Worm (Caenorhabditis elegans) whole organism, L4 larva: ENCODE measurements around the gene C13C4.7.

Experiments used
- T20F7.1 ChIP-seq: fragments of 200-800 bp; sonication (Bioruptor generic); optimal IDR thresholded peaks from 2 replicates; lab custom pipeline; 2018; ENCODE audit warnings: mild to moderate bottlenecking, missing genetic modification characterization, missing compliant biosample characterization
- ZK546.5 ChIP-seq, 2 experiments: sonication (generic microtip); optimal IDR thresholded peaks; 2 replicates each; lab custom pipeline; 2017; ENCODE audit warnings: missing biosample characterization in 2 of 2, missing genetic modification characterization in 2 of 2
- aha-1 ChIP-seq: fragments of 150-350 bp; peaks from one replicate; lab custom pipeline; 2014; ENCODE audit warnings: missing biosample characterization, missing genetic modification characterization
- daf-12 ChIP-seq: fragments of 150-350 bp; optimal IDR thresholded peaks from 2 replicates; lab custom pipeline; 2014; ENCODE audit warnings: missing biosample characterization, missing genetic modification reagents, missing genetic modification characterization
- daf-16 ChIP-seq, 3 experiments: sonication (generic microtip); optimal IDR thresholded peaks; 2 replicates each; lab custom pipeline; 2016 to 2017; ENCODE audit warnings: missing genetic modification characterization in 3 of 3, missing genetic modification reagents in 3 of 3, mild to moderate bottlenecking in 2 of 3, missing compliant biosample characterization in 2 of 3, missing biosample characterization in 1 of 3, moderate library complexity in 1 of 3
- dmd-6 ChIP-seq: fragments of 200-800 bp; sonication (Bioruptor generic); IDR thresholded peaks from 2 replicates; pipeline ENCODE4 v1.3.6; 2022; ENCODE audit warnings: missing genetic modification reagents, missing genetic modification characterization, missing compliant biosample characterization
- dmd-8 ChIP-seq: fragments of 200-800 bp; sonication (Bioruptor generic); IDR thresholded peaks from 2 replicates; pipeline ENCODE4 v1.3.6; 2022; ENCODE audit warnings: missing genetic modification characterization, missing compliant biosample characterization
- dve-1 ChIP-seq: sonication (generic microtip); optimal IDR thresholded peaks from 2 replicates; lab custom pipeline; 2017; ENCODE audit warnings: antibody characterized with exemption, mild to moderate bottlenecking, missing genetic modification characterization, missing compliant biosample characterization; ENCODE audit not compliant: insufficient read depth
- hlh-11 ChIP-seq: fragments of 200-800 bp; sonication (Bioruptor generic); optimal IDR thresholded peaks from 2 replicates; lab custom pipeline; 2018; ENCODE audit warnings: mild to moderate bottlenecking, missing genetic modification characterization, missing compliant biosample characterization
- hlh-30 ChIP-seq: sonication (generic microtip); optimal IDR thresholded peaks from 2 replicates; lab custom pipeline; 2017; ENCODE audit warnings: antibody characterized with exemption, mild to moderate bottlenecking, missing genetic modification characterization, missing compliant biosample characterization; ENCODE audit not compliant: insufficient read depth
- lim-7 ChIP-seq: fragments of 200-800 bp; sonication (Bioruptor generic); IDR thresholded peaks from 2 replicates; pipeline ENCODE4 v1.3.6; 2022; ENCODE audit warnings: missing genetic modification characterization, missing compliant biosample characterization
- lin-38 ChIP-seq: fragments of 200-800 bp; sonication (Bioruptor generic); IDR thresholded peaks from 2 replicates; pipeline ENCODE4 v1.3.6; 2022; ENCODE audit warnings: missing genetic modification reagents, missing genetic modification characterization, missing compliant biosample characterization
- madf-9 ChIP-seq: fragments of 200-800 bp; sonication (Bioruptor generic); conservative IDR thresholded peaks from 2 replicates; pipeline ENCODE4 v1.3.6; 2022; ENCODE audit warnings: missing genetic modification reagents, missing genetic modification characterization, missing compliant biosample characterization
- mdl-1 ChIP-seq, 2 experiments: fragments of 150-350 bp in 1 of 2; sonication (generic microtip) in 1 of 2; optimal IDR thresholded peaks; 2 replicates each; lab custom pipeline; 2014 to 2017; ENCODE audit warnings: missing biosample characterization in 2 of 2, missing genetic modification characterization in 2 of 2
- mep-1 ChIP-seq: fragments of 150-350 bp; sonication (generic microtip); optimal IDR thresholded peaks from 3 replicates; lab custom pipeline; 2014; ENCODE audit warnings: missing biosample characterization, missing genetic modification characterization
- mxl-3 ChIP-seq: fragments of 200-800 bp; sonication (Bioruptor generic); optimal IDR thresholded peaks from 2 replicates; lab custom pipeline; 2018; ENCODE audit warnings: mild to moderate bottlenecking, missing genetic modification characterization, missing compliant biosample characterization
- nhr-25 ChIP-seq: sonication (generic microtip); optimal IDR thresholded peaks from 2 replicates; lab custom pipeline; 2017; ENCODE audit warnings: missing genetic modification characterization, mild to moderate bottlenecking, missing compliant biosample characterization, antibody characterized with exemption, moderate library complexity, borderline replicate concordance; ENCODE audit not compliant: insufficient read depth
- nhr-28 ChIP-seq: fragments of 150-350 bp; optimal IDR thresholded peaks from 2 replicates; lab custom pipeline; 2014; ENCODE audit warnings: missing biosample characterization, missing genetic modification characterization
- nhr-41 ChIP-seq: fragments of 200-800 bp; sonication (Bioruptor generic); IDR thresholded peaks from 2 replicates; pipeline ENCODE4 v1.3.6; 2022; ENCODE audit warnings: missing genetic modification reagents, missing genetic modification characterization, missing compliant biosample characterization
- nhr-77 ChIP-seq: fragments of 150-350 bp; optimal IDR thresholded peaks from 2 replicates; lab custom pipeline; 2014; ENCODE audit warnings: missing biosample characterization, missing genetic modification characterization
- pha-4 ChIP-seq, 2 experiments: fragments of 150-350 bp in 1 of 2; fragments of 200-800 bp in 1 of 2; sonication (Bioruptor generic) in 1 of 2; IDR thresholded peaks in 1 of 2; optimal IDR thresholded peaks in 1 of 2; 2 replicates each; pipeline versions ENCODE4 v1.3.6 to Lab custom; 2014 to 2022; ENCODE audit warnings: missing genetic modification characterization in 2 of 2, missing genetic modification reagents in 2 of 2, missing biosample characterization in 1 of 2, missing compliant biosample characterization in 1 of 2
- pqm-1 ChIP-seq: sonication (generic microtip); optimal IDR thresholded peaks from 2 replicates; lab custom pipeline; 2017; ENCODE audit warnings: missing biosample characterization, missing genetic modification characterization
- unc-130 ChIP-seq: sonication (generic microtip); optimal IDR thresholded peaks from 2 replicates; lab custom pipeline; 2016; ENCODE audit warnings: missing genetic modification reagents, missing genetic modification characterization, missing compliant biosample characterization
- unc-62 ChIP-seq, 3 experiments: fragments of 150-350 bp in 1 of 3; sonication (generic microtip); optimal IDR thresholded peaks in 2 of 3; peaks in 1 of 3; 1 replicate in 1 of 3; 2 replicates in 2 of 3; lab custom pipeline; 2014 to 2017; ENCODE audit warnings: missing biosample characterization in 3 of 3, missing genetic modification characterization in 3 of 3, missing genetic modification reagents in 3 of 3, missing genotype in 1 of 3
- zip-2 ChIP-seq: fragments of 150-350 bp; optimal IDR thresholded peaks from 2 replicates; lab custom pipeline; 2014; ENCODE audit warnings: missing biosample characterization, missing genetic modification characterization
- ztf-7 ChIP-seq: fragments of 150-350 bp; optimal IDR thresholded peaks from 2 replicates; lab custom pipeline; 2014; ENCODE audit warnings: missing biosample characterization, missing genetic modification characterization

The C13C4.7 gene

ce11 chrV:12075983-12076382, 44.3 kb downstream of the C13C4.7 start:
- TF ChIP-seq pqm-1, result peak; percentile 60
- peak; percentile 26 for TF ChIP-seq dve-1
- peak; percentile 51 for TF ChIP-seq dmd-6 (GFP tag; lab: Robert Waterston, UW)
- TF ChIP-seq madf-9, result no peak
- TF ChIP-seq nhr-77 (tag; lab: Kevin White, UChicago), result peak; percentile 41
- no peak for TF ChIP-seq ZK546.5 (tag; optimal IDR thresholded peaks at IDR 0.05; lab: Kevin White, UChicago)
- TF ChIP-seq nhr-28 (tag; lab: Kevin White, UChicago), result peak; percentile 67
- TF ChIP-seq unc-62 (GFP tag; optimal IDR thresholded peaks at IDR 0.05 in 1 of 2; lab: Kevin White, UChicago), result no peak
- no peak for TF ChIP-seq unc-62 (tag; optimal IDR thresholded peaks at IDR 0.05; lab: Kevin White, UChicago)
- no peak for TF ChIP-seq daf-16 (GFP tag; optimal IDR thresholded peaks at IDR 0.05; lab: Kevin White, UChicago)
- peak; percentile 73 for TF ChIP-seq daf-16 (tag; optimal IDR thresholded peaks at IDR 0.05; lab: Kevin White, UChicago)

ce11 chrV:12074886-12075285, 45.4 kb downstream of the C13C4.7 start, which contains the start of gene R07B7.6:
Gene R07B7.6, minus strand, starts transcription at chrV:12074986.
- TF ChIP-seq ztf-7, result no peak
- TF ChIP-seq zip-2, result no peak
- TF ChIP-seq pha-4 (GFP tag; IDR thresholded peaks at IDR 0.05; lab: Robert Waterston, UW), result no peak
- TF ChIP-seq pha-4 (tag; optimal IDR thresholded peaks at IDR 0.05; lab: Kevin White, UChicago), result no peak
- TF ChIP-seq hlh-11, result no peak
- no peak for TF ChIP-seq lin-38 (GFP tag; lab: Robert Waterston, UW)
- no peak for TF ChIP-seq T20F7.1 (GFP tag; lab: Kevin White, UChicago)
- TF ChIP-seq unc-62 (GFP tag; optimal IDR thresholded peaks at IDR 0.05 in 1 of 2; lab: Kevin White, UChicago), result no peak
- no peak for TF ChIP-seq unc-62 (tag; optimal IDR thresholded peaks at IDR 0.05; lab: Kevin White, UChicago)

- TF ChIP-seq unc-130 (GFP tag; lab: Kevin White, UChicago) (no peak), dmd-6 (GFP tag; lab: Robert Waterston, UW) (peak; percentile 32; the same call in 1 of the 2 replicates), hlh-30 (tag; lab: Kevin White, UChicago) (peak; percentile 81), mxl-3 (peak; percentile 83), madf-9 (no peak), hlh-11 (peak; percentile 45), aha-1 (tag; lab: Kevin White, UChicago) (peak; percentile 46), nhr-28 (tag; lab: Kevin White, UChicago) (peak; percentile 62), dmd-8 (GFP tag; lab: Robert Waterston, UW) (no peak), nhr-25 (tag; lab: Kevin White, UChicago) (peak; percentile 65), unc-62 (GFP tag; optimal IDR thresholded peaks at IDR 0.05 in 1 of 2; lab: Kevin White, UChicago) (peak in 1 of 2 experiments; percentile 3), unc-62 (tag; optimal IDR thresholded peaks at IDR 0.05; lab: Kevin White, UChicago) (no peak), mdl-1 (tag; optimal IDR thresholded peaks at IDR 0.05; lab: Kevin White, UChicago) (peak; percentile 14 to 70), mep-1 (tag; lab: Kevin White, UChicago) (no peak)
These were observed 48.8 kb downstream of the C13C4.7 start for ce11 chrV:12071483-12071882.

DNA sequence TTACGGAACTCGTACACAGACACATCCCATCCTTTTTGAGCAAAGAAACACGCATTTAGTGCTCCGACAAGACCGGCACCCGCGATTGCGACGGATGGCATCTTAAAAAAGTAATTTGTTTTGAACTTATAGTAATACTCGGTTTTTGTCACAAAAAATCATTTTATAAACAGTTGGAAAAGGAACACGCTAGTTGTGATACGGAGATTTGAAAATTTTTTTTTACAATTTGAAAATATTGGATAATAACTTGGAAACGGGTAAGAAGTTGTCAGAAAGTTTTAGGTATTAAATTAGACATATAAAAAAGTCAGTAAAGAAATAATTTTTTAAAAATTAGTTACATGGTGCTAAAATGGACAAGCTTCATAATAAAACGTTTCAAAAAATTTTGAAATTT, 49.9 kb downstream of the C13C4.7 start, which contains the start of gene kmo-1:
TSS of gene kmo-1 (minus strand) at position 101 of the 400 bp plus-strand sequence.
- no peak for TF ChIP-seq daf-12
- TF ChIP-seq dmd-8 (GFP tag; lab: Robert Waterston, UW), result no peak
- TF ChIP-seq lim-7 (GFP tag; lab: Robert Waterston, UW), result no peak
- TF ChIP-seq nhr-41 (GFP tag; lab: Robert Waterston, UW), result no peak
- TF ChIP-seq hlh-30 (tag; lab: Kevin White, UChicago), result no peak
